Fruit fly (Drosophila melanogaster): ENCODE data around the gene CG31109.
A peak's percentile ranks its signal among the peaks of the same experiment; 100 is the strongest.

- peak in 1 of 2 experiments; percentile 18 for TF ChIP-seq CTCF (optimal IDR thresholded peaks at IDR 0.05)
- TF ChIP-seq CG8478 (optimal IDR thresholded peaks at IDR 0.05) = no peak
Observed at dm6 chr3R:25033142-25033586, 21.3 kb downstream of the CG31109 start, which contains the start of gene Smg6.
